Worm (Caenorhabditis elegans): ENCODE data around the gene T25D1.1.

- TF ChIP-seq tbx-8 (GFP tag; optimal IDR thresholded peaks at IDR 0.05) = no peak
- no peak for TF ChIP-seq unc-39 (tag; optimal IDR thresholded peaks at IDR 0.05)
- TF ChIP-seq snpc-4 (tag; optimal IDR thresholded peaks at IDR 0.05) = no peak
- no peak for TF ChIP-seq pha-4 (tag; optimal IDR thresholded peaks at IDR 0.05)
These were observed 26.5 kb downstream of the T25D1.1 start for ce11 chrX:16546135-16546534.
